Fruit fly (Drosophila melanogaster): ENCODE measurements around the gene Pmvk.

The Pmvk gene

dm6 chr2L:19537779-19538456 is 42.2 kb downstream of the Pmvk start, which contains the start of gene CG13082 (continued):
- TF ChIP-seq NfI (GFP tag; optimal IDR thresholded peaks at IDR 0.05) (no peak), CG12219 (GFP tag; optimal IDR thresholded peaks at IDR 0.05) (peak; percentile 2), ab (GFP tag; optimal IDR thresholded peaks at IDR 0.05) (no peak), CG11696 (GFP tag; IDR thresholded peaks at IDR 0.05) (no peak), CkIIα-i1 (GFP tag; IDR thresholded peaks at IDR 0.05) (no peak), ATbp (GFP tag; optimal IDR thresholded peaks at IDR 0.05) (peak; percentile 31), Opbp (GFP tag; IDR thresholded peaks at IDR 0.05; ENCODE audit: partially characterized antibody) (no peak), Atf-2 (GFP tag; optimal IDR thresholded peaks at IDR 0.05) (peak; percentile 41), CG13775 (GFP tag; optimal IDR thresholded peaks at IDR 0.05) (peak; percentile 54), en (GFP tag; optimal IDR thresholded peaks at IDR 0.05) (no peak), odd (GFP tag; optimal IDR thresholded peaks at IDR 0.05) (no peak), Scr (GFP tag; IDR thresholded peaks at IDR 0.05; ENCODE audit: partially characterized antibody) (no peak), HmgZ (tag; optimal IDR thresholded peaks at IDR 0.05) (no peak), CG15696 (tag; optimal IDR thresholded peaks at IDR 0.05) (peak; percentile 23), fru (optimal IDR thresholded peaks at IDR 0.05) (no peak), Lpt (GFP tag; optimal IDR thresholded peaks at IDR 0.05) (no peak), ERR (GFP tag; optimal IDR thresholded peaks at IDR 0.05) (no peak), sug (tag; optimal IDR thresholded peaks at IDR 0.05) (no peak), schlank (tag; optimal IDR thresholded peaks at IDR 0.05) (no peak), nom (GFP tag; optimal IDR thresholded peaks at IDR 0.05) (peak; percentile 53), psq (GFP tag; optimal IDR thresholded peaks at IDR 0.05) (no peak), chinmo (GFP tag; IDR thresholded peaks at IDR 0.05; ENCODE audit: partially characterized antibody) (no peak), CG11504 (tag; optimal IDR thresholded peaks at IDR 0.05) (peak; percentile 64), Doc2 (GFP tag; IDR thresholded peaks at IDR 0.05) (no peak), E2f2 (GFP tag; IDR thresholded peaks at IDR 0.05) (no peak; the same call in 1 of the 2 replicates), CG12744 (GFP tag; optimal IDR thresholded peaks at IDR 0.05) (no peak), CG6654 (GFP tag; optimal IDR thresholded peaks at IDR 0.05) (peak; percentile 33), CG7271 (tag; optimal IDR thresholded peaks at IDR 0.05) (no peak), oc (tag; optimal IDR thresholded peaks at IDR 0.05) (peak; percentile 50), CG9797 (GFP tag; optimal IDR thresholded peaks at IDR 0.05) (no peak), CG12155 (GFP tag; optimal IDR thresholded peaks at IDR 0.05) (peak; percentile 10), tin (GFP tag; optimal IDR thresholded peaks at IDR 0.05) (peak; percentile 52), CG16815 (GFP tag; optimal IDR thresholded peaks at IDR 0.05) (peak; percentile 36), Pdp1 (GFP tag; optimal IDR thresholded peaks at IDR 0.05) (peak; percentile 13 to 23), CG12942 (GFP tag; optimal IDR thresholded peaks at IDR 0.05) (no peak), sens (GFP tag) (peak; percentile 93), CG4328 (GFP tag; optimal IDR thresholded peaks at IDR 0.05) (no peak), prd (optimal IDR thresholded peaks at IDR 0.05) (no peak), prd (GFP tag; IDR thresholded peaks at IDR 0.05) (peak; percentile 64; the same call in 2 of the 3 replicates), Ptx1 (GFP tag; IDR thresholded peaks at IDR 0.05) (no peak; the same call in 1 of the 2 replicates), CG17802 (tag; optimal IDR thresholded peaks at IDR 0.05) (peak; percentile 30), CG4617 (GFP tag; optimal IDR thresholded peaks at IDR 0.05; ENCODE audit: borderline replicate concordance) (no peak), ems (GFP tag; optimal IDR thresholded peaks at IDR 0.05) (no peak), CG8290 (GFP tag; optimal IDR thresholded peaks at IDR 0.05) (peak; percentile 26), CG8290 (tag; optimal IDR thresholded peaks at IDR 0.05) (no peak), shn (GFP tag; optimal IDR thresholded peaks at IDR 0.05) (no peak), eve (GFP tag; optimal IDR thresholded peaks at IDR 0.05) (no peak), Hr39 (optimal IDR thresholded peaks at IDR 0.05) (peak; percentile 6), chif (GFP tag; optimal IDR thresholded peaks at IDR 0.05) (peak; percentile 39 to 51), CG31388 (GFP tag; optimal IDR thresholded peaks at IDR 0.05) (no peak), Xbp1 (GFP tag; optimal IDR thresholded peaks at IDR 0.05) (peak; percentile 31)

All from whole organism, embryonic.